Fruit fly (Drosophila melanogaster): Measurements from ENCODE around the gene CG9004.

CG9004 gene

dm6 chr3L:2411564-2412080 is 38.1 kb downstream of the CG9004 start (continued):
- TF ChIP-seq gce (GFP tag; IDR thresholded peaks at IDR 0.05), result 0 out of 3 replicates have a peak, but pooled peaks have one; percentile 44
- TF ChIP-seq CG13287 (GFP tag; IDR thresholded peaks at IDR 0.05; ENCODE audit: partially characterized antibody), result no peak
- TF ChIP-seq Ets65A (GFP tag), result peak; percentile 64
- peak; percentile 19 for TF ChIP-seq Nf-YC (tag; optimal IDR thresholded peaks at IDR 0.05)
- TF ChIP-seq CG9817 (tag; optimal IDR thresholded peaks at IDR 0.05), result peak; percentile 24
- TF ChIP-seq CG13894 (tag; optimal IDR thresholded peaks at IDR 0.05), result peak; percentile 39
- no peak for TF ChIP-seq hbn (GFP tag; IDR thresholded peaks at IDR 0.05; ENCODE audit: partially characterized antibody)
- TF ChIP-seq unpg (GFP tag; optimal IDR thresholded peaks at IDR 0.05), result peak; percentile 22
- peak; percentile 42 for TF ChIP-seq CG34376 (GFP tag; optimal IDR thresholded peaks at IDR 0.05)
- TF ChIP-seq vvl (GFP tag; IDR thresholded peaks at IDR 0.05), result peak; percentile 29; the same call in 1 of the 2 replicates
- no peak for TF ChIP-seq CG6791 (GFP tag; IDR thresholded peaks at IDR 0.05; ENCODE audit: partially characterized antibody)
- TF ChIP-seq gem (tag; optimal IDR thresholded peaks at IDR 0.05), result peak; percentile 61
- TF ChIP-seq CG7839 (tag; optimal IDR thresholded peaks at IDR 0.05), result peak; percentile 56
- TF ChIP-seq Kr (GFP tag; optimal IDR thresholded peaks at IDR 0.05), result no peak
- TF ChIP-seq NC2α (GFP tag; optimal IDR thresholded peaks at IDR 0.05), result no peak
- TF ChIP-seq CG12155 (GFP tag; optimal IDR thresholded peaks at IDR 0.05), result peak; percentile 3
- no peak for TF ChIP-seq TFAM (GFP tag; optimal IDR thresholded peaks at IDR 0.05)
- TF ChIP-seq CG18011 (GFP tag; optimal IDR thresholded peaks at IDR 0.05), result no peak
- TF ChIP-seq CG42726 (GFP tag; IDR thresholded peaks at IDR 0.05; ENCODE audit: partially characterized antibody), result no peak
- peak; percentile 6 to 19 for TF ChIP-seq bsh (GFP tag; optimal IDR thresholded peaks at IDR 0.05)
- TF ChIP-seq mld (GFP tag; IDR thresholded peaks at IDR 0.05; ENCODE audit: partially characterized antibody), result no peak
- TF ChIP-seq Hr78 (GFP tag; optimal IDR thresholded peaks at IDR 0.05), result no peak
- no peak for TF ChIP-seq GATAe (GFP tag; conservative IDR thresholded peaks at IDR 0.05)
- peak; percentile 26 for TF ChIP-seq Blimp-1 (GFP tag; optimal IDR thresholded peaks at IDR 0.05)
- peak; percentile 49 for TF ChIP-seq CG12659 (GFP tag; optimal IDR thresholded peaks at IDR 0.05)
- TF ChIP-seq CG13775 (GFP tag; optimal IDR thresholded peaks at IDR 0.05), result no peak
- TF ChIP-seq onecut (GFP tag; IDR thresholded peaks at IDR 0.05), result 0 out of 2 replicates have a peak, but pooled peaks have one; percentile 12
- no peak for TF ChIP-seq Bteb2 (GFP tag; optimal IDR thresholded peaks at IDR 0.05)
- TF ChIP-seq lmd (GFP tag; IDR thresholded peaks at IDR 0.05), result peak; percentile 47; the same call in 1 of the 2 replicates
- TF ChIP-seq btn (GFP tag; optimal IDR thresholded peaks at IDR 0.05), result no peak
- TF ChIP-seq Gsc (GFP tag; IDR thresholded peaks at IDR 0.05), result no peak
- TF ChIP-seq cato (GFP tag; optimal IDR thresholded peaks at IDR 0.05; ENCODE audit: borderline replicate concordance), result no peak
- no peak for TF ChIP-seq CG10366 (GFP tag; IDR thresholded peaks at IDR 0.05)

DNA sequence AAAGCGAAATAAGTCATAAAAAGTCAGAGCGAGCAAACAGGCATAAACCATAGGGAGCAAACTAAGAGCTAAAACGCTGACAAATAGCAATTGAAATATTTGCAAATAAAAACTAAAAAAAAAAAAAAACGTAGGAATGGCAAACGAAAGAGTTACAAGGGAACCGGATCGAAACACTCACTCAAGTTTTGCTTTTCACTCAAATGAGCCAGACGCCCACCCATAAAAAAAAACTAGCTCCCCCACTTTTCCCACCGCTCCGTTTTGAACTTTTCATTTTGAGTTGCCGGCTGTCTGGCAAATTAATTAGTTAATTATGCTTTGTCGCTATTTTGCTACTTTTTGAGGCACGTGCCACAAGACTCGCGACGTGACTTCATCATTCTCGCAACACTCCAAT is 41.3 kb downstream of the CG9004 start:
- TF ChIP-seq cg (GFP tag; optimal IDR thresholded peaks at IDR 0.05), result no peak
- TF ChIP-seq cwo (GFP tag; optimal IDR thresholded peaks at IDR 0.05), result peak; percentile 13
- TF ChIP-seq ind (GFP tag; optimal IDR thresholded peaks at IDR 0.05), result no peak
- no peak for TF ChIP-seq dimm (GFP tag; IDR thresholded peaks at IDR 0.05)
- peak; percentile 8 for TF ChIP-seq sqz (GFP tag; optimal IDR thresholded peaks at IDR 0.05)
- peak; percentile 24 for TF ChIP-seq sens (GFP tag)
- peak; percentile 91 for TF ChIP-seq z (GFP tag; IDR thresholded peaks at IDR 0.05)
- no peak for TF ChIP-seq dmrt99B (tag; optimal IDR thresholded peaks at IDR 0.05)
